Fruit fly (Drosophila melanogaster): ENCODE measurements around the gene CG12123.

dm6 chrX:8448171-8448570 lies 6.0 kb upstream of the CG12123 start:
- no peak for TF ChIP-seq pan (optimal IDR thresholded peaks at IDR 0.05)
- TF ChIP-seq usp (GFP tag; optimal IDR thresholded peaks at IDR 0.05): no peak
- TF ChIP-seq CG8478 (optimal IDR thresholded peaks at IDR 0.05): no peak
- no peak for TF ChIP-seq psq (optimal IDR thresholded peaks at IDR 0.05)
- TF ChIP-seq EcR (GFP tag; optimal IDR thresholded peaks at IDR 0.05): no peak
- no peak for TF ChIP-seq Dll (optimal IDR thresholded peaks at IDR 0.05)
